Worm (Caenorhabditis elegans) whole organism, L3 larva: Measurements from ENCODE around the gene srx-9.

Experiments used
- R02D3.7 ChIP-seq: fragments of 150-350 bp; optimal IDR thresholded peaks from 2 replicates; lab custom pipeline; 2014; ENCODE audit warnings: missing biosample characterization, missing genetic modification characterization
- ZK546.5 ChIP-seq: sonication (generic microtip); optimal IDR thresholded peaks from 2 replicates; lab custom pipeline; 2017; ENCODE audit warnings: missing biosample characterization, missing genetic modification characterization
- aly-2 ChIP-seq: fragments of 150-350 bp; optimal IDR thresholded peaks from 2 replicates; lab custom pipeline; 2014; ENCODE audit warnings: missing biosample characterization, missing genetic modification characterization
- ama-1 ChIP-seq: fragments of 150-350 bp; optimal IDR thresholded peaks from 2 replicates; lab custom pipeline; 2018
- ceh-16 ChIP-seq: sonication (generic microtip); optimal IDR thresholded peaks from 2 replicates; lab custom pipeline; 2017; ENCODE audit warnings: missing biosample characterization, missing genetic modification characterization
- ceh-28 ChIP-seq: fragments of 150-350 bp; optimal IDR thresholded peaks from 2 replicates; lab custom pipeline; 2014; ENCODE audit warnings: missing biosample characterization, missing genetic modification reagents, missing genetic modification characterization
- ceh-9 ChIP-seq: sonication (generic microtip); optimal IDR thresholded peaks from 2 replicates; lab custom pipeline; 2018; ENCODE audit warnings: missing biosample characterization, missing genetic modification characterization
- daf-12 ChIP-seq: fragments of 150-350 bp; optimal IDR thresholded peaks from 2 replicates; lab custom pipeline; 2014; ENCODE audit warnings: missing biosample characterization, missing genetic modification reagents, missing genetic modification characterization
- egl-27 ChIP-seq: sonication (generic microtip); optimal IDR thresholded peaks from 4 replicates; lab custom pipeline; 2017; ENCODE audit warnings: missing biosample characterization, missing genetic modification reagents, missing genetic modification characterization
- egl-5 ChIP-seq: fragments of 150-350 bp; optimal IDR thresholded peaks from 2 replicates; lab custom pipeline; 2017; ENCODE audit warnings: missing biosample characterization, missing genetic modification reagents, missing genetic modification characterization, inconsistent platforms
- elt-2 ChIP-seq: sonication (generic microtip); optimal IDR thresholded peaks from 2 replicates; lab custom pipeline; 2016; ENCODE audit warnings: missing genetic modification reagents, mild to moderate bottlenecking, missing genetic modification characterization, missing compliant biosample characterization
- elt-3 ChIP-seq, 3 experiments: fragments of 150-350 bp in 1 of 3; sonication (generic microtip) in 2 of 3; optimal IDR thresholded peaks; 2 replicates in 2 of 3; 4 replicates in 1 of 3; lab custom pipeline; 2014 to 2017; ENCODE audit warnings: missing biosample characterization in 3 of 3, missing genetic modification characterization in 3 of 3
- eor-1 ChIP-seq, 2 experiments: fragments of 150-350 bp; optimal IDR thresholded peaks; 2 replicates each; lab custom pipeline; 2014 to 2018; ENCODE audit warnings: missing biosample characterization in 2 of 2, missing genetic modification characterization in 2 of 2
- fkh-10 ChIP-seq: sonication (generic microtip); optimal IDR thresholded peaks from 2 replicates; lab custom pipeline; 2017; ENCODE audit warnings: missing biosample characterization, missing genetic modification reagents, missing genetic modification characterization
- fkh-2 ChIP-seq: fragments of 150-350 bp; optimal IDR thresholded peaks from 2 replicates; lab custom pipeline; 2014; ENCODE audit warnings: missing biosample characterization, missing genetic modification reagents, missing genetic modification characterization
- jun-1 ChIP-seq: fragments of 150-350 bp; optimal IDR thresholded peaks from 2 replicates; lab custom pipeline; 2014; ENCODE audit warnings: missing biosample characterization, missing genetic modification reagents, missing genetic modification characterization
- lin-15B ChIP-seq: fragments of 150-350 bp; optimal IDR thresholded peaks from 2 replicates; lab custom pipeline; 2014; ENCODE audit warnings: missing biosample characterization, missing genetic modification characterization
- lsy-12 ChIP-seq: sonication (generic microtip); optimal IDR thresholded peaks from 2 replicates; lab custom pipeline; 2016; ENCODE audit warnings: mild to moderate bottlenecking, missing genetic modification characterization, missing compliant biosample characterization
- mdl-1 ChIP-seq: fragments of 150-350 bp; optimal IDR thresholded peaks from 2 replicates; lab custom pipeline; 2014; ENCODE audit warnings: missing biosample characterization, missing genetic modification characterization
- mml-1 ChIP-seq: fragments of 150-350 bp; sonication (generic microtip); optimal IDR thresholded peaks from 3 replicates; lab custom pipeline; 2014; ENCODE audit warnings: missing biosample characterization, missing genetic modification characterization
- nfya-1 ChIP-seq: sonication (generic microtip); optimal IDR thresholded peaks from 2 replicates; lab custom pipeline; 2017; ENCODE audit warnings: missing genetic modification characterization, mild to moderate bottlenecking, missing compliant biosample characterization, antibody characterized with exemption, moderate library complexity; ENCODE audit not compliant: insufficient read depth
- nhr-11 ChIP-seq: fragments of 150-350 bp; optimal IDR thresholded peaks from 2 replicates; lab custom pipeline; 2014; ENCODE audit warnings: missing biosample characterization, missing genetic modification characterization
- nhr-12 ChIP-seq: fragments of 150-350 bp; optimal IDR thresholded peaks from 2 replicates; lab custom pipeline; 2014; ENCODE audit warnings: missing biosample characterization, missing genetic modification characterization
- nhr-23 ChIP-seq: fragments of 150-350 bp; optimal IDR thresholded peaks from 2 replicates; lab custom pipeline; 2014; ENCODE audit warnings: missing biosample characterization, missing genetic modification reagents, missing genetic modification characterization
- nhr-237 ChIP-seq: fragments of 150-350 bp; optimal IDR thresholded peaks from 2 replicates; lab custom pipeline; 2014; ENCODE audit warnings: missing biosample characterization, missing genetic modification characterization
- nhr-25 ChIP-seq: sonication (generic microtip); optimal IDR thresholded peaks from 2 replicates; lab custom pipeline; 2017; ENCODE audit warnings: missing biosample characterization, missing genetic modification characterization
- nhr-43 ChIP-seq: sonication (generic microtip); optimal IDR thresholded peaks from 2 replicates; lab custom pipeline; 2016; ENCODE audit warnings: mild to moderate bottlenecking, missing genetic modification characterization, missing compliant biosample characterization; ENCODE audit not compliant: poor library complexity, severe bottlenecking
- nhr-67 ChIP-seq: fragments of 150-350 bp; optimal IDR thresholded peaks from 2 replicates; lab custom pipeline; 2014; ENCODE audit warnings: missing biosample characterization, missing genetic modification characterization
- nhr-76 ChIP-seq: fragments of 150-350 bp; sonication (generic microtip); optimal IDR thresholded peaks from 5 replicates; lab custom pipeline; 2014; ENCODE audit warnings: missing biosample characterization, missing genetic modification characterization
- nhr-77 ChIP-seq: fragments of 150-350 bp; optimal IDR thresholded peaks from 2 replicates; lab custom pipeline; 2014; ENCODE audit warnings: missing biosample characterization, missing genetic modification characterization
- pha-4 ChIP-seq: fragments of 150-350 bp; optimal IDR thresholded peaks from 2 replicates; lab custom pipeline; 2014; ENCODE audit warnings: missing biosample characterization, missing genetic modification reagents, missing genetic modification characterization
- pqm-1 ChIP-seq: fragments of 150-350 bp; optimal IDR thresholded peaks from 2 replicates; lab custom pipeline; 2017; ENCODE audit warnings: missing biosample characterization, missing genetic modification characterization, inconsistent platforms
- skn-1 ChIP-seq: fragments of 150-350 bp; optimal IDR thresholded peaks from 2 replicates; lab custom pipeline; 2014; ENCODE audit warnings: missing biosample characterization, missing genetic modification characterization
- snpc-4 ChIP-seq: fragments of 150-350 bp; optimal IDR thresholded peaks from 2 replicates; lab custom pipeline; 2014; ENCODE audit warnings: missing biosample characterization, missing genetic modification characterization
- tbx-2 ChIP-seq: sonication (generic microtip); optimal IDR thresholded peaks from 2 replicates; lab custom pipeline; 2016; ENCODE audit warnings: mild to moderate bottlenecking, missing genetic modification characterization, missing compliant biosample characterization
- unc-39 ChIP-seq: sonication (generic microtip); optimal IDR thresholded peaks from 4 replicates; lab custom pipeline; 2017; ENCODE audit warnings: missing biosample characterization, missing genetic modification characterization
- zag-1 ChIP-seq: fragments of 150-350 bp; optimal IDR thresholded peaks from 2 replicates; lab custom pipeline; 2014; ENCODE audit warnings: missing biosample characterization, missing genetic modification characterization
- ztf-4 ChIP-seq: fragments of 150-350 bp; optimal IDR thresholded peaks from 2 replicates; lab custom pipeline; 2014; ENCODE audit warnings: missing biosample characterization, missing genetic modification characterization

srx-9 gene

DNA sequence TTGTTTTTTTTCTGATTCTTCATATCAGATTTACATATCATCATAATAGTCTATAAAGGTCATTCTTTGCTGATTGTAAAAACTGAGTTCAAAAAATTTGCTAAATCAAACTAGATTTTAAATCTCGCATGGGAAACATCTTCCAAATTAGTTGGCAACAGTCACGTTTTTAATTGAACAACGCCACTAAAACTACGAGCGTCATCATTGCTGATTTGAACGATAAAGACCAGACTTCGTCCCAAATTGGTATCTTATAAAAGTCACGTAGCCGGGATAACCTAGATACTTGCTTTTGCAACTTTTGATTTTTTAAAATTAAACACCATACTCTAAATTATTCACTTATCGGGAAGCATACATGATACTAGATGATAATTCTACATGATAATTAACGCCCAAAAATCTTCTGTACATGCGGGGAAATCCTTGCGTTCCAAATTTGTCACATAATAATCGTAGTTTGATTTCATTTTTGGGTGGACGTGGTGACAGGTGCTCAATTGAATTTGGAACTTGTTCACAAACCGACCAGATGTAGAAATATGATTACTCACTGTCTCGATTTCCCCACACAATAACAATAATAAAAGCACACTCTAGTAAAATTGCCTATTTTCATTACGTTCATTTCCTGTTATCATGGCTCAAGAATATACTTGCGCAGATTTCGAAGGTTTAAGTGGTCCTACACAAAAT lies 21.9 kb upstream of the srx-9 start, which contains the start of gene srw-67:
TSS of gene srw-67 (plus strand) at position 643 of the 699 bp plus-strand sequence.
- no peak for TF ChIP-seq lsy-12 (tag; lab: Kevin White, UChicago)
- peak; percentile 62 for TF ChIP-seq nhr-43 (tag; lab: Kevin White, UChicago)

DNA sequence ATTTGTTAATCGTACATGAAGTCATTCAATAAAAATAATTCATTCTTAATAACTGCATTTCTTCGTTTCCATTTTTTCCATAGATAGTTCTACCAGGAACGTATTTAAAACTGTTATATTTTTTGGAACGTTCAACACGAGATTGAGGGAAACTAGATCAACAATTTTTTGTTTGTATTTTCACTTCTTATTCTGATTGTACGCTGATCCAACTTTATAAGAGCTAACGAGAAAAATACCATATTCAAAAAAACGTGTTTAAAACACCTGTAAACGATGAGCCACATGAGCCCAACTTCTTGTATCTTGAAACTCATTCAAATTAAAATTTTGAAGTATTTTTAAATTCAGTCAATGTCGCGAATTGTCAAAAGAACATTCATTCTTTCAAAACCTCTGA lies 21.3 kb upstream of the srx-9 start:
- TF ChIP-seq ceh-16 (tag; lab: Kevin White, UChicago): no peak
- no peak for TF ChIP-seq nhr-67 (tag; lab: Kevin White, UChicago)
- TF ChIP-seq lin-15B: no peak
- no peak for TF ChIP-seq zag-1
- no peak for TF ChIP-seq mdl-1 (tag; lab: Kevin White, UChicago)
- TF ChIP-seq ama-1 (lab: Kevin White, UChicago): peak; percentile 57
- no peak for TF ChIP-seq mml-1 (tag; lab: Kevin White, UChicago)
- TF ChIP-seq fkh-10 (GFP tag; lab: Kevin White, UChicago): no peak
- no peak for TF ChIP-seq pha-4 (tag; lab: Kevin White, UChicago)
- no peak for TF ChIP-seq nhr-12 (tag; lab: Kevin White, UChicago)
- no peak for TF ChIP-seq ceh-9
- no peak for TF ChIP-seq pqm-1 (tag; lab: Kevin White, UChicago)
- TF ChIP-seq elt-3 (tag; optimal IDR thresholded peaks at IDR 0.05; lab: Kevin White, UChicago): no peak
- TF ChIP-seq tbx-2 (tag; lab: Kevin White, UChicago): no peak
- peak; percentile 20 for TF ChIP-seq nhr-43 (tag; lab: Kevin White, UChicago)
- TF ChIP-seq nhr-23 (tag; lab: Kevin White, UChicago): peak; percentile 7
- TF ChIP-seq nhr-11 (tag; lab: Kevin White, UChicago): no peak

DNA sequence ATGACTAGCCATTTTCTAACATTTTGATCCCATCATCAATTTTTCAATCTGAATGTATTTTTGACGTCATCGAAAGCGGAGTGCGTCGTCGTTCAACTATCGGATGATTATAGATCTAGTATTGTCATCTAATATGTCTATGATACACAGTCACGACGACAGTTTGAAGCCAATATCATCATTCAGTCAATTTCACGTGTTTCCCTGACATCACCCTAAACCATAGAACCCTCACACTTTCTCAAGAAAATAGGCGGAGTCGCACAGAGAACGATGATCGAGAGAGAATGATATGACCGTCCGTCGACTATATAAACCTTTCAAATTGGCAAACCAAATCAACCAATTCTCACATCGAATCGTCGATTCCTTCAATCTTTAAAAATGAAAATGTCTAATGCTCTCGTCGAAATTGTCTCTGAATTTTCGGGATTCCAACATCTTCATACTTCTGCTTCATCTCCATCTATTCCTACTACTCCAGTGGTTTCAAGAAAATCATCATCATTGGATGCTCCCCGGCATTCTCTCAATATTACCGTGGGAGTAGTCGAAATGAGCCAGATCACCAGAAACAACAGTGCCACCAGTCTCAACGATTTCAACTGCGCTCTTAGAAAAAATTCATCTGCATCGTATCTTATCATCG lies 20.6 kb upstream of the srx-9 start, which contains the start of gene F18E3.13:
TSS of gene F18E3.13 (plus strand) at position 385 of the 649 bp plus-strand sequence.
- TF ChIP-seq ama-1 (lab: Kevin White, UChicago) (peak; percentile 93), tbx-2 (tag; lab: Kevin White, UChicago) (peak; percentile 34), lin-15B (no peak), jun-1 (peak; percentile 37), zag-1 (no peak), nfya-1 (no peak), fkh-10 (GFP tag; lab: Kevin White, UChicago) (no peak), nhr-67 (tag; lab: Kevin White, UChicago) (no peak), nhr-25 (tag; lab: Kevin White, UChicago) (peak; percentile 92), ceh-28 (tag; lab: Kevin White, UChicago) (no peak), nhr-23 (tag; lab: Kevin White, UChicago) (peak; percentile 85), lsy-12 (tag; lab: Kevin White, UChicago) (peak; percentile 7), pha-4 (tag; lab: Kevin White, UChicago) (no peak), elt-3 (tag; optimal IDR thresholded peaks at IDR 0.05; lab: Kevin White, UChicago) (peak; percentile 33 to 44 (median 38)), unc-39 (tag; lab: Kevin White, UChicago) (no peak), nhr-43 (tag; lab: Kevin White, UChicago) (peak; percentile 93), aly-2 (no peak), daf-12 (tag; lab: Kevin White, UChicago) (no peak), egl-27 (tag; lab: Kevin White, UChicago) (peak; percentile 22), nhr-237 (tag; lab: Kevin White, UChicago) (no peak), fkh-2 (tag; lab: Kevin White, UChicago) (no peak), ZK546.5 (no peak)

DNA sequence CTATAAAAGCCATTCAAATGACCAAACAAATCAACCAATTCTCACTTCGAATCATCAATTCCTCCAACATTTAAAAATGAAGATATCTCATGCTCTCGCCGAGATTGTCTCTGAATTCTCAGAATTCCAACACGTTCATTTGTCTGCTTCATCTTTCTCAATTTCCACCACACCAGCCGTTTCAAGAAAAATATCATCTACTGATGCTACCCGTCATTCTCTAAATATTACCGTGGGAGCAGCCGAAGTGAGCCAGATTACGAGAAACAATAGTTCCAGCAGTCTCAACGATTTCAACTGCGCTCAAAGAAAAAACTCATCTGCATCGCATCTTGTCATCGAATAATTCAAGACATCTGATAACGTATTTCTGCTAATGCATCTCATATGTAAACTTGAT lies 19.6 kb upstream of the srx-9 start, which contains the start of gene F18E3.12:
TSS of gene F18E3.12 (plus strand) at position 77 of the 400 bp plus-strand sequence.
- TF ChIP-seq ama-1 (lab: Kevin White, UChicago) (peak; percentile 83), nhr-43 (tag; lab: Kevin White, UChicago) (no peak)

DNA sequence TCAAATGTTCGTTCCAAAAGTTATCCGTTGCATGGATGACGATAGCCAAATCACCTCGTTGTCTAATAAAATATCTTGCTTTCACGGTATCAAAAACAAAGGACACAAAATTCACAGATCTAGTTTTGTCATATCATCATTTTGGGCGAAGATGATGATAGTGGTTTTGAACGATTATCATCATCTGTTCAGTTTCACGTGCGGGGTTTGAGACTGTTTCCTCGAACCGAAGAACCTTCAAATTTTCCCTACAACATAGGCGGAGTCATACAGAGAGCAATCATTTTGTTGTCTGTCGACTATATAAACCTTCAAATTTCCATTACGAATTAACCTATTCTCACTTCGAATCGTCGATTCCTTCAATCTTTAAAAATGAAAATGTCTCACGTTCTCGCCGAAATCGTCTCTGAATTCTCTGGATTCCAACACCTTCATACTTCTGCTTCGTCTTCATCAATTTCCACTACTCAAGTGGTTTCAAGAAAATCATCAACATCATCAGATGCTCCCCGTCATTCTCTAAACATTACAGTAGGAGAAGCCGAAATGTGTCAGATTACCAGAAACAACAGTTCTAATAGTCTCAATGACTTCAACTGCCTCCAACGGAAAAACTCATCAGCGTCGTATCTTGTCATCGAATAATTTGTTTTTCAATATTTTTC lies 18.0 kb upstream of the srx-9 start, which contains the start of gene F18E3.11:
TSS of gene F18E3.11 (plus strand) at position 376 of the 668 bp plus-strand sequence.
- TF ChIP-seq zag-1: no peak
- TF ChIP-seq skn-1 (tag; lab: Kevin White, UChicago): peak; percentile 71
- TF ChIP-seq ztf-4 (tag; lab: Kevin White, UChicago): no peak
- peak; percentile 84 for TF ChIP-seq nhr-43 (tag; lab: Kevin White, UChicago)
- TF ChIP-seq fkh-10 (GFP tag; lab: Kevin White, UChicago): no peak
- no peak for TF ChIP-seq nhr-11 (tag; lab: Kevin White, UChicago)
- no peak for TF ChIP-seq snpc-4 (tag; lab: Kevin White, UChicago)
- no peak for TF ChIP-seq nhr-77 (tag; lab: Kevin White, UChicago)
- no peak for TF ChIP-seq elt-2
- TF ChIP-seq ama-1 (lab: Kevin White, UChicago): peak; percentile 84
- no peak for TF ChIP-seq tbx-2 (tag; lab: Kevin White, UChicago)
- no peak for TF ChIP-seq nhr-67 (tag; lab: Kevin White, UChicago)
- TF ChIP-seq eor-1 (tag; optimal IDR thresholded peaks at IDR 0.05; lab: Kevin White, UChicago): no peak
- no peak for TF ChIP-seq ceh-28 (tag; lab: Kevin White, UChicago)
- TF ChIP-seq aly-2: no peak
- TF ChIP-seq lsy-12 (tag; lab: Kevin White, UChicago): no peak
- TF ChIP-seq mml-1 (tag; lab: Kevin White, UChicago): no peak
- no peak for TF ChIP-seq unc-39 (tag; lab: Kevin White, UChicago)
- no peak for TF ChIP-seq nhr-76 (tag; lab: Kevin White, UChicago)
- TF ChIP-seq egl-27 (tag; lab: Kevin White, UChicago): no peak
- TF ChIP-seq R02D3.7: no peak
- TF ChIP-seq egl-5 (tag; lab: Kevin White, UChicago): no peak
